Fruit fly (Drosophila melanogaster) whole organism, embryonic: Measurements from ENCODE around the gene Lim3.

Source experiments
- ATbp ChIP-seq: fragments of 200-800 bp; sonication (Bioruptor generic); optimal IDR thresholded peaks from 2 replicates; lab custom pipeline; 2017; ENCODE audit warnings: missing biosample characterization, mild to moderate bottlenecking, missing genetic modification characterization, missing genetic modification reagents
- Abd-B ChIP-seq: fragments of 200-800 bp; sonication (Bioruptor generic); optimal IDR thresholded peaks from 2 replicates; lab custom pipeline; 2018; ENCODE audit warnings: missing biosample characterization, mild to moderate bottlenecking, missing genetic modification characterization, moderate library complexity
- Ada2b ChIP-seq: fragments of 200-800 bp; sonication (Bioruptor generic); IDR thresholded peaks from 2 replicates; pipeline ENCODE4 v1.3.6; 2022; ENCODE audit warnings: missing biosample characterization, missing genetic modification characterization
- CG10431 ChIP-seq: fragments of 200-800 bp; sonication (Bioruptor generic); optimal IDR thresholded peaks from 3 replicates; lab custom pipeline; 2018; ENCODE audit warnings: missing biosample characterization, mild to moderate bottlenecking, missing genetic modification characterization
- CG10543 ChIP-seq: fragments of 200-800 bp; sonication (Bioruptor generic); optimal IDR thresholded peaks from 3 replicates; lab custom pipeline; 2017; ENCODE audit warnings: missing biosample characterization, mild to moderate bottlenecking, missing genetic modification characterization, moderate library complexity
- CG14710 ChIP-seq: fragments of 200-800 bp; sonication (Bioruptor generic); optimal IDR thresholded peaks from 3 replicates; lab custom pipeline; 2019; ENCODE audit warnings: missing biosample characterization, mild to moderate bottlenecking, missing genetic modification characterization, moderate library complexity
- CG15011 ChIP-seq: fragments of 200-800 bp; sonication (Bioruptor generic); optimal IDR thresholded peaks from 3 replicates; lab custom pipeline; 2018; ENCODE audit warnings: missing biosample characterization, mild to moderate bottlenecking, missing genetic modification characterization
- CG18011 ChIP-seq: fragments of 200-800 bp; sonication (Bioruptor generic); optimal IDR thresholded peaks from 2 replicates; lab custom pipeline; 2017; ENCODE audit warnings: missing biosample characterization, missing genetic modification characterization, mild to moderate bottlenecking, moderate library complexity, missing genotype
- CG2678 ChIP-seq: fragments of 200-800 bp; sonication (Bioruptor generic); optimal IDR thresholded peaks from 3 replicates; lab custom pipeline; 2019; ENCODE audit warnings: missing biosample characterization, mild to moderate bottlenecking, missing genetic modification characterization, moderate library complexity
- CG2712 ChIP-seq: fragments of 200-800 bp; optimal IDR thresholded peaks from 3 replicates; lab custom pipeline; 2019; ENCODE audit warnings: missing biosample characterization, mild to moderate bottlenecking, missing genetic modification characterization, moderate library complexity
- CG2889 ChIP-seq: fragments of 200-800 bp; sonication (Bioruptor generic); IDR thresholded peaks from 3 replicates; pipeline ENCODE4 v1.3.6; 2022; ENCODE audit warnings: missing biosample characterization, missing genetic modification characterization
- CG30431 ChIP-seq: fragments of 200-800 bp; sonication (Bioruptor generic); optimal IDR thresholded peaks from 2 replicates; lab custom pipeline; 2017; ENCODE audit warnings: missing biosample characterization, missing genetic modification characterization
- CG3281 ChIP-seq: fragments of 200-800 bp; sonication (Bioruptor generic); optimal IDR thresholded peaks from 3 replicates; lab custom pipeline; 2017; ENCODE audit warnings: missing biosample characterization, mild to moderate bottlenecking, missing genetic modification characterization
- CG3407 ChIP-seq: fragments of 200-800 bp; sonication (Bioruptor generic); optimal IDR thresholded peaks from 2 replicates; lab custom pipeline; 2018; ENCODE audit warnings: missing biosample characterization, mild to moderate bottlenecking, missing genetic modification characterization
- CG4282 ChIP-seq: fragments of 200-800 bp; sonication (Bioruptor generic); optimal IDR thresholded peaks from 2 replicates; lab custom pipeline; 2016; ENCODE audit warnings: missing biosample characterization, missing genetic modification characterization
- CG4328 ChIP-seq: fragments of 200-800 bp; sonication (Bioruptor generic); optimal IDR thresholded peaks from 3 replicates; lab custom pipeline; 2017; ENCODE audit warnings: missing biosample characterization, missing genetic modification reagents, missing genetic modification characterization
- CG6272 ChIP-seq: fragments of 200-800 bp; sonication (Bioruptor generic); IDR thresholded peaks from 2 replicates; pipeline ENCODE4 v1.3.6; 2022; ENCODE audit warnings: missing biosample characterization, missing genetic modification characterization
- CG7271 ChIP-seq: fragments of 200-800 bp; sonication (Bioruptor generic); optimal IDR thresholded peaks from 2 replicates; lab custom pipeline; 2018; ENCODE audit warnings: missing biosample characterization, mild to moderate bottlenecking, missing genetic modification characterization, moderate library complexity
- CG8290 ChIP-seq, 3 experiments: fragments of 200-800 bp; sonication (Bioruptor generic); optimal IDR thresholded peaks; 2 replicates each; lab custom pipeline; 2016 to 2019; ENCODE audit warnings: missing biosample characterization in 3 of 3, missing genetic modification characterization in 3 of 3, mild to moderate bottlenecking in 2 of 3, moderate library complexity in 1 of 3
- CG9932 ChIP-seq: fragments of 200-800 bp; sonication (Bioruptor generic); IDR thresholded peaks from 2 replicates; pipeline ENCODE4 v1.3.6; 2022; ENCODE audit warnings: missing biosample characterization, missing genetic modification characterization
- Dll ChIP-seq: fragments of 200-800 bp; sonication (Bioruptor generic); IDR thresholded peaks from 4 replicates; pipeline ENCODE4 v1.3.6; 2022; ENCODE audit warnings: missing biosample characterization, missing genetic modification characterization; ENCODE audit not compliant: partially characterized antibody
- Doc3 ChIP-seq: fragments of 200-800 bp; sonication (Bioruptor generic); IDR thresholded peaks from 3 replicates; pipeline ENCODE4 v1.3.6; 2022; ENCODE audit warnings: missing biosample characterization, missing genetic modification characterization; ENCODE audit not compliant: partially characterized antibody
- Fer2 ChIP-seq: fragments of 200-800 bp; sonication (Bioruptor generic); optimal IDR thresholded peaks from 2 replicates; lab custom pipeline; 2018; ENCODE audit warnings: missing biosample characterization, mild to moderate bottlenecking, missing genetic modification characterization, moderate library complexity
- HLH3B ChIP-seq: fragments of 200-800 bp; sonication (Bioruptor generic); IDR thresholded peaks from 2 replicates; pipeline ENCODE4 v1.3.6; 2022; ENCODE audit warnings: missing biosample characterization, missing genetic modification characterization
- Hand ChIP-seq: fragments of 200-800 bp; sonication (Bioruptor generic); optimal IDR thresholded peaks from 2 replicates; lab custom pipeline; 2017; ENCODE audit warnings: mild to moderate bottlenecking, missing biosample characterization, missing genetic modification reagents, missing genetic modification characterization
- HmgD ChIP-seq: fragments of 200-800 bp; sonication (Bioruptor generic); optimal IDR thresholded peaks from 3 replicates; lab custom pipeline; 2016; ENCODE audit warnings: missing biosample characterization, missing genetic modification characterization
- Hmx ChIP-seq: fragments of 200-800 bp; sonication (Bioruptor generic); optimal IDR thresholded peaks from 2 replicates; lab custom pipeline; 2016; ENCODE audit warnings: missing biosample characterization, missing genetic modification characterization
- Lim3 ChIP-seq: fragments of 200-800 bp; sonication (Bioruptor generic); IDR thresholded peaks from 2 replicates; pipeline ENCODE4 v1.3.6; 2022; ENCODE audit warnings: missing biosample characterization, missing genetic modification characterization
- Meics ChIP-seq: fragments of 200-800 bp; sonication (Bioruptor generic); optimal IDR thresholded peaks from 2 replicates; lab custom pipeline; 2017; ENCODE audit warnings: missing biosample characterization, mild to moderate bottlenecking, missing genetic modification characterization
- PHDP ChIP-seq: fragments of 200-800 bp; sonication (Bioruptor generic); optimal IDR thresholded peaks from 3 replicates; lab custom pipeline; 2018; ENCODE audit warnings: missing biosample characterization, mild to moderate bottlenecking, missing genetic modification characterization, moderate library complexity
- Ssrp ChIP-seq: fragments of 200-800 bp; sonication (Bioruptor generic); optimal IDR thresholded peaks from 2 replicates; lab custom pipeline; 2018; ENCODE audit warnings: missing biosample characterization, mild to moderate bottlenecking, missing genetic modification characterization, moderate library complexity
- TFAM ChIP-seq: fragments of 200-800 bp; sonication (Bioruptor generic); optimal IDR thresholded peaks from 2 replicates; lab custom pipeline; 2017; ENCODE audit warnings: missing biosample characterization, missing genetic modification characterization, inconsistent platforms
- Usf ChIP-seq: fragments of 200-800 bp; sonication (Bioruptor generic); optimal IDR thresholded peaks from 2 replicates; lab custom pipeline; 2017; ENCODE audit warnings: missing genotype, missing biosample characterization, missing genetic modification characterization
- ac ChIP-seq: fragments of 200-800 bp; sonication (Bioruptor generic); optimal IDR thresholded peaks from 3 replicates; lab custom pipeline; 2017; ENCODE audit warnings: missing biosample characterization, mild to moderate bottlenecking, missing genetic modification characterization
- az2 ChIP-seq: fragments of 200-800 bp; sonication (Bioruptor generic); optimal IDR thresholded peaks from 3 replicates; lab custom pipeline; 2016; ENCODE audit warnings: missing biosample characterization, missing genetic modification characterization
- br ChIP-seq: fragments of >200 bp; optimal IDR thresholded peaks from 2 replicates; lab custom pipeline; 2017
- bsh ChIP-seq, 2 experiments: fragments of 200-800 bp; sonication (Bioruptor generic); optimal IDR thresholded peaks; 2 replicates each; lab custom pipeline; 2017 to 2018; ENCODE audit warnings: mild to moderate bottlenecking in 2 of 2, missing biosample characterization in 2 of 2, missing genetic modification characterization in 2 of 2, moderate library complexity in 1 of 2
- chinmo ChIP-seq: fragments of 200-800 bp; sonication (Bioruptor generic); IDR thresholded peaks from 4 replicates; pipeline ENCODE4 v1.3.6; 2022; ENCODE audit warnings: missing biosample characterization, missing genetic modification characterization; ENCODE audit not compliant: partially characterized antibody
- corto ChIP-seq: fragments of 200-800 bp; sonication (Bioruptor generic); optimal IDR thresholded peaks from 2 replicates; lab custom pipeline; 2016; ENCODE audit warnings: missing biosample characterization, mild to moderate bottlenecking, missing genetic modification characterization, moderate library complexity
- da ChIP-seq: fragments of 200-800 bp; sonication (Bioruptor generic); optimal IDR thresholded peaks from 2 replicates; lab custom pipeline; 2016; ENCODE audit warnings: missing biosample characterization, missing genetic modification characterization
- ems ChIP-seq: fragments of 200-800 bp; sonication (Bioruptor generic); optimal IDR thresholded peaks from 3 replicates; lab custom pipeline; 2016; ENCODE audit warnings: missing biosample characterization, missing genetic modification characterization
- eve ChIP-seq, 2 experiments: fragments of >200 bp; optimal IDR thresholded peaks; 2 replicates each; lab custom pipeline; 2017; ENCODE audit warnings: missing biosample characterization in 2 of 2, missing genetic modification characterization in 2 of 2
- fru ChIP-seq: fragments of >200 bp; optimal IDR thresholded peaks from 2 replicates; lab custom pipeline; 2017
- her ChIP-seq: fragments of 200-800 bp; sonication (Bioruptor generic); optimal IDR thresholded peaks from 2 replicates; lab custom pipeline; 2016; ENCODE audit warnings: missing biosample characterization, missing genetic modification characterization
- klu ChIP-seq: fragments of 200-800 bp; sonication (Bioruptor generic); IDR thresholded peaks from 2 replicates; pipeline ENCODE4 v1.3.6; 2022; ENCODE audit warnings: missing biosample characterization, missing genetic modification characterization
- mam ChIP-seq: fragments of 200-800 bp; sonication (Bioruptor generic); optimal IDR thresholded peaks from 3 replicates; lab custom pipeline; 2016; ENCODE audit warnings: missing biosample characterization, missing genetic modification characterization
- run ChIP-seq: fragments of 200-800 bp; sonication (Bioruptor generic); optimal IDR thresholded peaks from 3 replicates; lab custom pipeline; 2018; ENCODE audit warnings: missing biosample characterization, mild to moderate bottlenecking, missing genetic modification characterization
- sob ChIP-seq: fragments of 200-800 bp; sonication (Bioruptor generic); IDR thresholded peaks from 2 replicates; pipeline ENCODE4 v1.3.6; 2022; ENCODE audit warnings: missing biosample characterization, missing genetic modification characterization
- sug ChIP-seq: fragments of 200-800 bp; optimal IDR thresholded peaks from 2 replicates; lab custom pipeline; 2019; ENCODE audit warnings: missing biosample characterization, mild to moderate bottlenecking, missing genetic modification characterization, moderate library complexity
- tgo ChIP-seq: fragments of 200-800 bp; sonication (Bioruptor generic); IDR thresholded peaks from 3 replicates; pipeline ENCODE4 v1.3.6; 2022; ENCODE audit warnings: missing biosample characterization, missing genetic modification characterization
- trem ChIP-seq: fragments of 200-800 bp; optimal IDR thresholded peaks from 3 replicates; lab custom pipeline; 2019; ENCODE audit warnings: missing biosample characterization, mild to moderate bottlenecking, missing genetic modification characterization, moderate library complexity
- zf30C ChIP-seq: fragments of 200-800 bp; sonication (Bioruptor generic); optimal IDR thresholded peaks from 3 replicates; lab custom pipeline; 2018; ENCODE audit warnings: missing biosample characterization, mild to moderate bottlenecking, missing genetic modification characterization

Gene Lim3

dm6 chr2L:19048912-19049311 lies 59.3 kb downstream of the Lim3 start, which contains the start of gene CG10470 (continued):
- TF ChIP-seq Hand (GFP tag; lab: Kevin White, UChicago) (no peak), fru (lab: Kevin White, UChicago) (no peak), bsh (GFP tag; optimal IDR thresholded peaks at IDR 0.05; lab: Kevin White, UChicago) (peak in 1 of 2 experiments; percentile 38), klu (GFP tag; lab: Robert Waterston, UW) (no peak), TFAM (GFP tag; lab: Kevin White, UChicago) (no peak), Fer2 (no peak), tgo (GFP tag; lab: Robert Waterston, UW) (no peak), Lim3 (GFP tag; lab: Robert Waterston, UW) (no peak), CG30431 (GFP tag; lab: Kevin White, UChicago) (no peak), ac (no peak), CG2712 (tag; lab: Kevin White, UChicago) (peak; percentile 50), chinmo (GFP tag; lab: Robert Waterston, UW) (peak; percentile 84; the same call in 2 of the 4 replicates), CG18011 (GFP tag; lab: Kevin White, UChicago) (no peak), Doc3 (peak; percentile 74), corto (GFP tag; lab: Kevin White, UChicago) (no peak), ems (no peak), CG2678 (tag; lab: Kevin White, UChicago) (peak; percentile 45), trem (no peak), Abd-B (GFP tag; lab: Kevin White, UChicago) (no peak), CG10431 (GFP tag; lab: Kevin White, UChicago) (no peak), CG2889 (GFP tag; lab: Robert Waterston, UW) (no peak), CG6272 (GFP tag; lab: Robert Waterston, UW) (no peak), ATbp (no peak), HLH3B (GFP tag; lab: Robert Waterston, UW) (no peak), CG8290 (GFP tag; optimal IDR thresholded peaks at IDR 0.05; lab: Kevin White, UChicago) (no peak), CG8290 (tag; optimal IDR thresholded peaks at IDR 0.05; lab: Kevin White, UChicago) (no peak), Dll (GFP tag; lab: Robert Waterston, UW) (peak; percentile 83), Ada2b (no peak), CG10543 (GFP tag; lab: Kevin White, UChicago) (no peak), da (no peak), HmgD (no peak), her (GFP tag; lab: Kevin White, UChicago) (no peak), Ssrp (no peak), sug (peak; percentile 15), PHDP (tag; lab: Kevin White, UChicago) (peak; percentile 50), CG3281 (no peak), Usf (no peak), run (tag; lab: Kevin White, UChicago) (no peak), az2 (no peak), br (lab: Kevin White, UChicago) (no peak), CG7271 (tag; lab: Kevin White, UChicago) (no peak), eve (GFP tag; optimal IDR thresholded peaks at IDR 0.05; lab: Kevin White, UChicago) (no peak), CG4328 (GFP tag; lab: Kevin White, UChicago) (no peak), zf30C (GFP tag; lab: Kevin White, UChicago) (peak; percentile 20), Meics (GFP tag; lab: Kevin White, UChicago) (no peak), CG4282 (no peak), CG15011 (GFP tag; lab: Kevin White, UChicago) (no peak), CG9932 (GFP tag; lab: Robert Waterston, UW) (no peak), sob (GFP tag; lab: Robert Waterston, UW) (no peak), CG14710 (tag; lab: Kevin White, UChicago) (peak; percentile 46), mam (GFP tag; lab: Kevin White, UChicago) (no peak), CG3407 (GFP tag; lab: Kevin White, UChicago) (no peak), Hmx (GFP tag; lab: Kevin White, UChicago) (no peak)
